Worm (Caenorhabditis elegans): Measurements from ENCODE around the gene F35H8.4.

DNA sequence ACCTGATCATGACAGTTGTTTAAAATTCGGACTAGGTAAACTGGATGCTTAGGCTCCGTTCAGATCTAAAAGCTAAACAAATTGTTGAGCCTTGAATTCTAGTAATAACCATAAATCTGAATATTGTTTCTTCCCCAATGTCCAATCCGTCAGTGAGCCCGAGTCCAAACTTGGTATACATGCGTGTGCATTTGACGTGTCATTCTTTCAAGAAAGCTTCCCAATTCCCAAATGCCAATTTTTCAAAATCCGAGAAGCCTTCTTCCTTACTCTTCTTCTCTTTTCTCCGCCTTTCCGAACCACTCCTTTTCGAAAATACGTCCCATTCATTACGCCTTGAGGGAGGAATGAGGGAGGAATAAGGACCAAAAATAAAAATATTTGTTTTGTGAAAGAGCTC, 16.9 kb upstream of the F35H8.4 start:
- TF ChIP-seq him-1 (tag; optimal IDR thresholded peaks at IDR 0.05) (no peak), lin-35 (GFP tag; optimal IDR thresholded peaks at IDR 0.05) (no peak), F57C9.4 (tag; optimal IDR thresholded peaks at IDR 0.05) (no peak), unc-130 (GFP tag; optimal IDR thresholded peaks at IDR 0.05) (no peak), F52B5.7 (tag; optimal IDR thresholded peaks at IDR 0.05) (no peak), zim-3 (tag; optimal IDR thresholded peaks at IDR 0.05) (no peak), Y53G8AR.9 (GFP tag; conservative IDR thresholded peaks at IDR 0.05) (no peak)
